Fruit fly (Drosophila melanogaster): Measurements from ENCODE around the gene CG43127.
A peak's percentile ranks its signal among the peaks of the same experiment; 100 is the strongest.

The CG43127 gene

dm6 chr3L:10599512-10599911 is 25.9 kb downstream of the CG43127 start:
- TF ChIP-seq woc (GFP tag; optimal IDR thresholded peaks at IDR 0.05) = no peak
- TF ChIP-seq GATAd (GFP tag; optimal IDR thresholded peaks at IDR 0.05) = no peak
- TF ChIP-seq Dif (GFP tag; optimal IDR thresholded peaks at IDR 0.05; ENCODE audit: partially characterized antibody) = no peak
- no peak for TF ChIP-seq jim (GFP tag; optimal IDR thresholded peaks at IDR 0.05)

- peak; percentile 94 for TF ChIP-seq Dfd (GFP tag; optimal IDR thresholded peaks at IDR 0.05)
- no peak for TF ChIP-seq Vsx2 (GFP tag; optimal IDR thresholded peaks at IDR 0.05; ENCODE audit: partially characterized antibody)
These were observed 40.4 kb downstream of the CG43127 start for dm6 chr3L:10584965-10585364.

dm6 chr3L:10581688-10582288 is 43.6 kb downstream of the CG43127 start:
- no peak for TF ChIP-seq Vsx2 (GFP tag; optimal IDR thresholded peaks at IDR 0.05; ENCODE audit: partially characterized antibody)
- TF ChIP-seq Dfd (GFP tag; optimal IDR thresholded peaks at IDR 0.05) = peak; percentile 98
